Fruit fly (Drosophila melanogaster) whole organism, embryonic: ENCODE results near the gene Cad96Cb.
A peak's percentile ranks its signal among the peaks of the same experiment; 100 is the strongest.

ENCODE experiments used
- CG10267 ChIP-seq: fragments of 200-800 bp; sonication (Bioruptor generic); optimal IDR thresholded peaks from 2 replicates; lab custom pipeline; 2018; ENCODE audit warnings: missing biosample characterization, mild to moderate bottlenecking, missing genetic modification characterization, moderate library complexity
- CG11093 ChIP-seq: fragments of 200-800 bp; sonication (Bioruptor generic); IDR thresholded peaks from 3 replicates; pipeline ENCODE4 v1.3.6; 2022; ENCODE audit warnings: missing biosample characterization, missing genetic modification characterization
- CG11696 ChIP-seq: fragments of 200-800 bp; sonication (Bioruptor generic); IDR thresholded peaks from 2 replicates; pipeline ENCODE4 v1.3.6; 2022; ENCODE audit warnings: missing biosample characterization, missing genetic modification characterization
- CG12769 ChIP-seq: fragments of 200-800 bp; sonication (Bioruptor generic); optimal IDR thresholded peaks from 2 replicates; lab custom pipeline; 2019; ENCODE audit warnings: missing biosample characterization, mild to moderate bottlenecking, missing genetic modification characterization, moderate library complexity
- CG14050 ChIP-seq: fragments of 200-800 bp; sonication (Bioruptor generic); IDR thresholded peaks from 3 replicates; pipeline ENCODE4 v1.3.6; 2022; ENCODE audit warnings: missing biosample characterization, missing genetic modification characterization
- CG15514 ChIP-seq: fragments of 200-800 bp; sonication (Bioruptor generic); optimal IDR thresholded peaks from 3 replicates; lab custom pipeline; 2017; ENCODE audit warnings: missing biosample characterization, missing genetic modification characterization, mild to moderate bottlenecking, moderate library complexity, missing genetic modification reagents
- CG17186 ChIP-seq: fragments of 200-800 bp; sonication (Bioruptor generic); optimal IDR thresholded peaks from 3 replicates; lab custom pipeline; 2017; ENCODE audit warnings: missing biosample characterization, missing genetic modification reagents, missing genetic modification characterization
- CG2120 ChIP-seq: fragments of 200-800 bp; sonication (Bioruptor generic); optimal IDR thresholded peaks from 3 replicates; lab custom pipeline; 2016; ENCODE audit warnings: missing biosample characterization, missing genetic modification characterization
- CG30020 ChIP-seq: fragments of 200-800 bp; optimal IDR thresholded peaks from 2 replicates; lab custom pipeline; 2019; ENCODE audit warnings: missing biosample characterization, mild to moderate bottlenecking, missing genetic modification characterization, moderate library complexity
- CG6175 ChIP-seq: fragments of 200-800 bp; sonication (Bioruptor generic); IDR thresholded peaks from 3 replicates; pipeline ENCODE4 v1.3.6; 2022; ENCODE audit warnings: missing biosample characterization, missing genetic modification characterization
- CG6765 ChIP-seq: fragments of 200-800 bp; sonication (Bioruptor generic); optimal IDR thresholded peaks from 3 replicates; lab custom pipeline; 2017; ENCODE audit warnings: missing biosample characterization, mild to moderate bottlenecking, missing genetic modification characterization
- CG7963 ChIP-seq: fragments of 200-800 bp; sonication (Bioruptor generic); IDR thresholded peaks from 3 replicates; pipeline ENCODE4 v1.3.6; 2022; ENCODE audit warnings: missing biosample characterization, missing genetic modification characterization; ENCODE audit not compliant: partially characterized antibody
- CG8089 ChIP-seq: fragments of 200-800 bp; sonication (Bioruptor generic); optimal IDR thresholded peaks from 3 replicates; lab custom pipeline; 2016; ENCODE audit warnings: missing biosample characterization, missing genetic modification characterization
- CG9437 ChIP-seq: fragments of 200-800 bp; sonication (Bioruptor generic); optimal IDR thresholded peaks from 2 replicates; lab custom pipeline; 2018; ENCODE audit warnings: missing biosample characterization, mild to moderate bottlenecking, missing genetic modification characterization
- CG9797 ChIP-seq: fragments of 200-800 bp; sonication (Bioruptor generic); optimal IDR thresholded peaks from 3 replicates; lab custom pipeline; 2018; ENCODE audit warnings: missing biosample characterization, mild to moderate bottlenecking, missing genetic modification characterization
- Doc3 ChIP-seq: fragments of 200-800 bp; sonication (Bioruptor generic); IDR thresholded peaks from 3 replicates; pipeline ENCODE4 v1.3.6; 2022; ENCODE audit warnings: missing biosample characterization, missing genetic modification characterization; ENCODE audit not compliant: partially characterized antibody
- Dp ChIP-seq: fragments of 200-800 bp; sonication (Bioruptor generic); optimal IDR thresholded peaks from 2 replicates; lab custom pipeline; 2018; ENCODE audit warnings: missing biosample characterization, mild to moderate bottlenecking, missing genetic modification characterization, moderate library complexity
- Dref ChIP-seq: fragments of 200-800 bp; sonication (Bioruptor generic); IDR thresholded peaks from 2 replicates; pipeline ENCODE4 v1.3.6; 2022; ENCODE audit warnings: missing biosample characterization, missing genetic modification characterization
- Fer3 ChIP-seq: fragments of 200-800 bp; sonication (Bioruptor generic); optimal IDR thresholded peaks from 2 replicates; lab custom pipeline; 2018; ENCODE audit warnings: missing biosample characterization, mild to moderate bottlenecking, missing genetic modification characterization, moderate library complexity
- Hr39 ChIP-seq: fragments of >200 bp; optimal IDR thresholded peaks from 2 replicates; lab custom pipeline; 2017
- Hsf ChIP-seq: fragments of 200-800 bp; sonication (Bioruptor generic); optimal IDR thresholded peaks from 3 replicates; lab custom pipeline; 2016; ENCODE audit warnings: missing biosample characterization, missing genetic modification characterization
- MBD-R2 ChIP-seq: fragments of 200-800 bp; sonication (Bioruptor generic); IDR thresholded peaks from 2 replicates; pipeline ENCODE4 v1.3.6; 2022; ENCODE audit warnings: missing biosample characterization, missing genetic modification characterization
- Max ChIP-seq: fragments of 200-800 bp; sonication (Bioruptor generic); optimal IDR thresholded peaks from 2 replicates; lab custom pipeline; 2016; ENCODE audit warnings: missing biosample characterization, mild to moderate bottlenecking, missing genetic modification characterization
- Myb ChIP-seq: fragments of 200-800 bp; sonication (Bioruptor generic); optimal IDR thresholded peaks from 2 replicates; lab custom pipeline; 2016; ENCODE audit warnings: missing biosample characterization, missing genetic modification characterization
- NC2β ChIP-seq: fragments of 200-800 bp; sonication (Bioruptor generic); optimal IDR thresholded peaks from 2 replicates; lab custom pipeline; 2016; ENCODE audit warnings: missing biosample characterization, missing genetic modification characterization
- Ravus ChIP-seq: fragments of 200-800 bp; sonication (Bioruptor generic); IDR thresholded peaks from 2 replicates; pipeline ENCODE4 v1.3.6; 2022; ENCODE audit warnings: missing biosample characterization, missing genetic modification characterization
- Xrp1 ChIP-seq: fragments of 200-800 bp; sonication (Bioruptor generic); IDR thresholded peaks from 2 replicates; pipeline ENCODE4 v1.3.6; 2022; ENCODE audit warnings: missing biosample characterization, missing genetic modification characterization
- ap ChIP-seq: fragments of 200-800 bp; sonication (Bioruptor generic); IDR thresholded peaks from 2 replicates; pipeline ENCODE4 v1.3.6; 2022; ENCODE audit warnings: missing biosample characterization, missing genetic modification characterization
- ato ChIP-seq: fragments of 200-800 bp; sonication (Bioruptor generic); IDR thresholded peaks from 2 replicates; pipeline ENCODE4 v1.3.6; 2022; ENCODE audit warnings: missing biosample characterization, missing genetic modification characterization; ENCODE audit not compliant: partially characterized antibody
- bbx ChIP-seq: fragments of 200-800 bp; sonication (Bioruptor generic); IDR thresholded peaks from 2 replicates; pipeline ENCODE4 v1.3.6; 2022; ENCODE audit warnings: missing biosample characterization, missing genetic modification characterization; ENCODE audit not compliant: partially characterized antibody
- bsh ChIP-seq, 2 experiments: fragments of 200-800 bp; sonication (Bioruptor generic); optimal IDR thresholded peaks; 2 replicates each; lab custom pipeline; 2017 to 2018; ENCODE audit warnings: mild to moderate bottlenecking in 2 of 2, missing biosample characterization in 2 of 2, missing genetic modification characterization in 2 of 2, moderate library complexity in 1 of 2
- cad ChIP-seq: fragments of >200 bp; optimal IDR thresholded peaks from 2 replicates; lab custom pipeline; 2017; ENCODE audit warnings: missing biosample characterization, missing genetic modification characterization
- chinmo ChIP-seq: fragments of 200-800 bp; sonication (Bioruptor generic); IDR thresholded peaks from 4 replicates; pipeline ENCODE4 v1.3.6; 2022; ENCODE audit warnings: missing biosample characterization, missing genetic modification characterization; ENCODE audit not compliant: partially characterized antibody
- crc ChIP-seq: fragments of 200-800 bp; sonication (Bioruptor generic); optimal IDR thresholded peaks from 2 replicates; lab custom pipeline; 2016; ENCODE audit warnings: missing biosample characterization, missing genetic modification characterization
- dmrt11E ChIP-seq: fragments of 200-800 bp; sonication (Bioruptor generic); optimal IDR thresholded peaks from 3 replicates; lab custom pipeline; 2018; ENCODE audit warnings: missing biosample characterization, mild to moderate bottlenecking, missing genetic modification characterization, moderate library complexity
- dmrt99B ChIP-seq: fragments of 200-800 bp; sonication (Bioruptor generic); optimal IDR thresholded peaks from 2 replicates; lab custom pipeline; 2018; ENCODE audit warnings: missing biosample characterization, mild to moderate bottlenecking, missing genetic modification characterization, moderate library complexity
- esg ChIP-seq: fragments of 200-800 bp; sonication (Bioruptor generic); conservative IDR thresholded peaks from 2 replicates; pipeline ENCODE4 v1.3.6; 2022; ENCODE audit warnings: missing biosample characterization, missing genetic modification characterization
- eyg ChIP-seq: fragments of 200-800 bp; sonication (Bioruptor generic); optimal IDR thresholded peaks from 3 replicates; lab custom pipeline; 2016; ENCODE audit warnings: missing biosample characterization, missing genetic modification characterization
- fd64A ChIP-seq: fragments of 200-800 bp; sonication (Bioruptor generic); optimal IDR thresholded peaks from 3 replicates; lab custom pipeline; 2018; ENCODE audit warnings: missing biosample characterization, mild to moderate bottlenecking, missing genetic modification characterization
- her ChIP-seq: fragments of 200-800 bp; sonication (Bioruptor generic); optimal IDR thresholded peaks from 2 replicates; lab custom pipeline; 2016; ENCODE audit warnings: missing biosample characterization, missing genetic modification characterization
- knrl ChIP-seq: fragments of 200-800 bp; sonication (Bioruptor generic); IDR thresholded peaks from 3 replicates; pipeline ENCODE4 v1.3.6; 2022; ENCODE audit warnings: missing biosample characterization, missing genetic modification characterization; ENCODE audit not compliant: partially characterized antibody
- nerfin-2 ChIP-seq: fragments of 200-800 bp; sonication (Bioruptor generic); IDR thresholded peaks from 2 replicates; pipeline ENCODE4 v1.3.6; 2022; ENCODE audit warnings: missing biosample characterization, missing genetic modification characterization; ENCODE audit not compliant: partially characterized antibody
- psq ChIP-seq: fragments of 200-800 bp; sonication (Bioruptor generic); optimal IDR thresholded peaks from 2 replicates; lab custom pipeline; 2017; ENCODE audit warnings: missing biosample characterization, missing genetic modification characterization
- ssp ChIP-seq: fragments of 200-800 bp; sonication (Bioruptor generic); IDR thresholded peaks from 2 replicates; pipeline ENCODE4 v1.3.6; 2022; ENCODE audit warnings: missing biosample characterization, missing genetic modification characterization
- tna ChIP-seq: fragments of 200-800 bp; sonication (Bioruptor generic); IDR thresholded peaks from 2 replicates; pipeline ENCODE4 v1.3.6; 2022; ENCODE audit warnings: missing biosample characterization, missing genetic modification characterization; ENCODE audit not compliant: partially characterized antibody
- usp ChIP-seq: fragments of >200 bp; optimal IDR thresholded peaks from 2 replicates; lab custom pipeline; 2017; ENCODE audit warnings: missing biosample characterization, missing genetic modification characterization
- vnd ChIP-seq: fragments of 200-800 bp; sonication (Bioruptor generic); IDR thresholded peaks from 3 replicates; pipeline ENCODE4 v1.3.6; 2022; ENCODE audit warnings: missing biosample characterization, missing genetic modification characterization; ENCODE audit not compliant: partially characterized antibody
- vvl ChIP-seq: fragments of 200-800 bp; sonication (Bioruptor generic); IDR thresholded peaks from 2 replicates; pipeline ENCODE4 v1.3.6; 2022; ENCODE audit warnings: missing biosample characterization, missing genetic modification characterization
- yki ChIP-seq: fragments of >200 bp; optimal IDR thresholded peaks from 3 replicates; lab custom pipeline; 2018
- zen2 ChIP-seq: fragments of 200-800 bp; sonication (Bioruptor generic); IDR thresholded peaks from 3 replicates; pipeline ENCODE4 v1.3.6; 2022; ENCODE audit warnings: missing biosample characterization, missing genetic modification characterization; ENCODE audit not compliant: partially characterized antibody

The Cad96Cb gene

dm6 chr3R:25221203-25221807 is 10.8 kb downstream of the Cad96Cb start, which contains the start of gene Alg9 (continued):
- TF ChIP-seq CG30020, result peak; percentile 76
- TF ChIP-seq CG8089 (GFP tag; lab: Kevin White, UChicago), result no peak
- TF ChIP-seq CG17186, result peak; percentile 2
- no peak for TF ChIP-seq CG6175 (GFP tag; lab: Robert Waterston, UW)
- TF ChIP-seq CG12769, result no peak
- TF ChIP-seq NC2β (GFP tag; lab: Kevin White, UChicago), result no peak
- no peak for TF ChIP-seq Fer3 (tag; lab: Kevin White, UChicago)
- TF ChIP-seq usp (GFP tag; lab: Kevin White, UChicago), result no peak
- peak; percentile 94 for TF ChIP-seq Dref (GFP tag; lab: Robert Waterston, UW)
- no peak for TF ChIP-seq CG2120
- no peak for TF ChIP-seq yki (lab: Kevin White, UChicago)
- TF ChIP-seq Max, result peak; percentile 24
- TF ChIP-seq chinmo (GFP tag; lab: Robert Waterston, UW), result peak; percentile 96
- no peak for TF ChIP-seq esg (GFP tag; lab: Robert Waterston, UW)
- TF ChIP-seq eyg (GFP tag; lab: Kevin White, UChicago), result no peak
- no peak for TF ChIP-seq dmrt11E
- TF ChIP-seq Dp (GFP tag; lab: Kevin White, UChicago), result peak; percentile 62
- TF ChIP-seq bsh (GFP tag; optimal IDR thresholded peaks at IDR 0.05; lab: Kevin White, UChicago), result no peak
- TF ChIP-seq zen2 (GFP tag; lab: Robert Waterston, UW), result peak; percentile 94
- peak; percentile 92 for TF ChIP-seq bbx (GFP tag; lab: Robert Waterston, UW)
- no peak for TF ChIP-seq CG10267 (tag; lab: Kevin White, UChicago)
- TF ChIP-seq ssp, result peak; percentile 98
- TF ChIP-seq CG15514 (GFP tag; lab: Kevin White, UChicago), result peak; percentile 94
- TF ChIP-seq dmrt99B (tag; lab: Kevin White, UChicago), result no peak
- TF ChIP-seq Ravus, result no peak
- TF ChIP-seq Xrp1 (GFP tag; lab: Robert Waterston, UW), result no peak
- TF ChIP-seq ato (GFP tag; lab: Robert Waterston, UW), result peak; percentile 86
- peak; percentile 88 for TF ChIP-seq vnd (GFP tag; lab: Robert Waterston, UW)
- no peak for TF ChIP-seq Hr39 (lab: Kevin White, UChicago)
- TF ChIP-seq CG9437, result no peak
- no peak for TF ChIP-seq psq (GFP tag; lab: Kevin White, UChicago)
- TF ChIP-seq crc (GFP tag; lab: Kevin White, UChicago), result no peak
- TF ChIP-seq Myb, result peak; percentile 98
- TF ChIP-seq MBD-R2, result peak; percentile 72; the same call in 1 of the 2 replicates
- peak; percentile 83 for TF ChIP-seq Doc3 (GFP tag; lab: Robert Waterston, UW)
- 0 out of 2 replicates have a peak, but pooled peaks have one; percentile 37 for TF ChIP-seq vvl (GFP tag; lab: Robert Waterston, UW)
- TF ChIP-seq fd64A, result no peak
- no peak for TF ChIP-seq ap
- TF ChIP-seq nerfin-2 (GFP tag; lab: Robert Waterston, UW), result peak; percentile 93
- TF ChIP-seq CG6765 (GFP tag; lab: Kevin White, UChicago), result no peak
- TF ChIP-seq tna, result peak; percentile 95
- no peak for TF ChIP-seq Hsf (GFP tag; lab: Kevin White, UChicago)
- no peak for TF ChIP-seq CG11696 (GFP tag; lab: Robert Waterston, UW)
- TF ChIP-seq CG7963 (GFP tag; lab: Robert Waterston, UW), result peak; percentile 91
- no peak for TF ChIP-seq CG14050 (GFP tag; lab: Robert Waterston, UW)
- peak; percentile 21 for TF ChIP-seq CG9797 (GFP tag; lab: Kevin White, UChicago)
- no peak for TF ChIP-seq her (GFP tag; lab: Kevin White, UChicago)
- no peak for TF ChIP-seq CG11093 (GFP tag; lab: Robert Waterston, UW)
- no peak for TF ChIP-seq cad (GFP tag; lab: Kevin White, UChicago)
- peak; percentile 89 for TF ChIP-seq knrl (GFP tag; lab: Robert Waterston, UW)
